Worm (Caenorhabditis elegans) whole organism, young adult: ENCODE results near the gene ZK512.7.
A peak's percentile ranks its signal among the peaks of the same experiment; 100 is the strongest.

Experiments used
- F55B11.4 ChIP-seq: sonication (generic microtip); optimal IDR thresholded peaks from 2 replicates; lab custom pipeline; 2016; ENCODE audit warnings: missing compliant biosample characterization, missing genetic modification characterization, borderline replicate concordance; ENCODE audit not compliant: insufficient read depth
- ZK185.1 ChIP-seq: sonication (generic microtip); optimal IDR thresholded peaks from 2 replicates; lab custom pipeline; 2016; ENCODE audit warnings: mild to moderate bottlenecking, missing genetic modification characterization, missing compliant biosample characterization; ENCODE audit not compliant: poor library complexity, severe bottlenecking
- ama-1 ChIP-seq, 3 experiments: fragments of 150-350 bp in 1 of 3; sonication (generic microtip) in 2 of 3; optimal IDR thresholded peaks; 2 replicates each; lab custom pipeline; 2014 to 2018; ENCODE audit warnings: missing biosample characterization in 2 of 3, missing genetic modification characterization in 2 of 3, missing genetic modification reagents in 2 of 3
- aptf-3 ChIP-seq: fragments of 200-800 bp; sonication (Bioruptor generic); IDR thresholded peaks from 2 replicates; pipeline ENCODE4 v1.3.6; 2022; ENCODE audit warnings: missing genetic modification characterization, missing compliant biosample characterization
- attf-3 ChIP-seq: fragments of 200-800 bp; sonication (Bioruptor generic); conservative IDR thresholded peaks from 2 replicates; pipeline ENCODE4 v1.3.6; 2022; ENCODE audit warnings: missing genetic modification reagents, missing genetic modification characterization, missing compliant biosample characterization
- egl-44 ChIP-seq: fragments of 200-800 bp; sonication (Bioruptor generic); IDR thresholded peaks from 2 replicates; pipeline ENCODE4 v1.3.6; 2022; ENCODE audit warnings: missing genetic modification reagents, missing genetic modification characterization, missing compliant biosample characterization
- fkh-3 ChIP-seq: sonication (generic microtip); optimal IDR thresholded peaks from 2 replicates; lab custom pipeline; 2016; ENCODE audit warnings: mild to moderate bottlenecking, missing genetic modification characterization, missing compliant biosample characterization
- madf-6 ChIP-seq: fragments of 200-800 bp; sonication (Bioruptor generic); IDR thresholded peaks from 2 replicates; pipeline ENCODE4 v1.3.6; 2022; ENCODE audit warnings: missing genetic modification reagents, missing genetic modification characterization, missing compliant biosample characterization
- nhr-90 ChIP-seq: sonication (generic microtip); optimal IDR thresholded peaks from 2 replicates; lab custom pipeline; 2016; ENCODE audit warnings: missing genotype, mild to moderate bottlenecking, missing genetic modification characterization, missing compliant biosample characterization
- rpc-1 ChIP-seq, 2 experiments: fragments of 150-350 bp in 1 of 2; sonication (generic microtip) in 1 of 2; optimal IDR thresholded peaks; 2 replicates each; lab custom pipeline; 2014 to 2018; ENCODE audit warnings: missing biosample characterization in 1 of 2, missing genetic modification characterization in 1 of 2, missing genetic modification reagents in 1 of 2, missing genotype in 1 of 2
- tbx-9 ChIP-seq: sonication (generic microtip); optimal IDR thresholded peaks from 2 replicates; lab custom pipeline; 2016; ENCODE audit warnings: borderline replicate concordance, missing genetic modification characterization, inconsistent platforms, missing compliant biosample characterization
- unc-62 ChIP-seq: fragments of 150-350 bp; optimal IDR thresholded peaks from 2 replicates; lab custom pipeline; 2014; ENCODE audit warnings: missing biosample characterization, missing genetic modification reagents, missing genetic modification characterization
- ztf-6 ChIP-seq: fragments of 200-800 bp; sonication (Bioruptor generic); IDR thresholded peaks from 2 replicates; pipeline ENCODE4 v1.3.6; 2022; ENCODE audit warnings: missing genetic modification reagents, missing genetic modification characterization, missing compliant biosample characterization

- no peak for TF ChIP-seq ZK185.1 (tag; lab: Kevin White, UChicago)
- no peak for TF ChIP-seq tbx-9 (tag; lab: Kevin White, UChicago)
- TF ChIP-seq fkh-3 (tag; lab: Kevin White, UChicago): no peak
- TF ChIP-seq unc-62 (GFP tag; lab: Kevin White, UChicago): no peak
- peak; percentile 61; the same call in 1 of the 2 replicates for TF ChIP-seq attf-3
- TF ChIP-seq rpc-1 (optimal IDR thresholded peaks at IDR 0.05; lab: Kevin White, UChicago): no peak
- no peak for TF ChIP-seq rpc-1 (tag; optimal IDR thresholded peaks at IDR 0.05; lab: Kevin White, UChicago)
- no peak for TF ChIP-seq ama-1 (optimal IDR thresholded peaks at IDR 0.05; lab: Kevin White, UChicago)
- TF ChIP-seq ama-1 (GFP tag; optimal IDR thresholded peaks at IDR 0.05; lab: Kevin White, UChicago): no peak
- no peak for TF ChIP-seq egl-44 (GFP tag; lab: Robert Waterston, UW)
- TF ChIP-seq aptf-3: no peak
- TF ChIP-seq nhr-90: no peak
- peak; percentile 80; the same call in 1 of the 2 replicates for TF ChIP-seq madf-6 (GFP tag; lab: Robert Waterston, UW)
- no peak for TF ChIP-seq F55B11.4 (tag; lab: Kevin White, UChicago)
- no peak for TF ChIP-seq ztf-6 (GFP tag; lab: Robert Waterston, UW)
Observed at ce11 chrIII:9091392-9092291, 46.9 kb downstream of the ZK512.7 start, which contains the start of gene glp-1.
